Fruit fly (Drosophila melanogaster) whole organism, embryonic: Measurements from ENCODE around the gene Polr1C.
A peak's percentile ranks its signal among the peaks of the same experiment; 100 is the strongest.

ENCODE experiments used
- Antp ChIP-seq: fragments of 200-800 bp; sonication (Bioruptor generic); optimal IDR thresholded peaks from 3 replicates; lab custom pipeline; 2016; ENCODE audit warnings: missing biosample characterization, missing genetic modification characterization
- Awh ChIP-seq: fragments of 200-800 bp; sonication (Bioruptor generic); IDR thresholded peaks from 2 replicates; pipeline ENCODE4, ENCODE4 v1.3.6; 2022; ENCODE audit warnings: missing biosample characterization, missing genetic modification characterization
- CG10147 ChIP-seq: fragments of 200-800 bp; sonication (Bioruptor generic); optimal IDR thresholded peaks from 2 replicates; lab custom pipeline; 2019; ENCODE audit warnings: missing biosample characterization, mild to moderate bottlenecking, missing genetic modification characterization, moderate library complexity
- CG10543 ChIP-seq: fragments of 200-800 bp; sonication (Bioruptor generic); optimal IDR thresholded peaks from 3 replicates; lab custom pipeline; 2017; ENCODE audit warnings: missing biosample characterization, mild to moderate bottlenecking, missing genetic modification characterization, moderate library complexity
- CG11398 ChIP-seq: fragments of 200-800 bp; sonication (Bioruptor generic); optimal IDR thresholded peaks from 2 replicates; lab custom pipeline; 2016; ENCODE audit warnings: missing biosample characterization, missing genetic modification characterization
- CG11696 ChIP-seq: fragments of 200-800 bp; sonication (Bioruptor generic); IDR thresholded peaks from 2 replicates; pipeline ENCODE4 v1.3.6; 2022; ENCODE audit warnings: missing biosample characterization, missing genetic modification characterization
- CG12769 ChIP-seq: fragments of 200-800 bp; sonication (Bioruptor generic); optimal IDR thresholded peaks from 2 replicates; lab custom pipeline; 2019; ENCODE audit warnings: missing biosample characterization, mild to moderate bottlenecking, missing genetic modification characterization, moderate library complexity
- CG15073 ChIP-seq: fragments of 200-800 bp; sonication (Bioruptor generic); optimal IDR thresholded peaks from 2 replicates; lab custom pipeline; 2016; ENCODE audit warnings: missing biosample characterization, missing genetic modification characterization
- CG1647 ChIP-seq: fragments of 200-800 bp; sonication (Bioruptor generic); optimal IDR thresholded peaks from 3 replicates; lab custom pipeline; 2016; ENCODE audit warnings: missing biosample characterization, missing genetic modification characterization
- CG17328 ChIP-seq: fragments of 200-800 bp; sonication (Bioruptor generic); IDR thresholded peaks from 2 replicates; pipeline ENCODE4 v1.3.6; 2022; ENCODE audit warnings: missing biosample characterization, missing genetic modification characterization
- CG18011 ChIP-seq: fragments of 200-800 bp; sonication (Bioruptor generic); optimal IDR thresholded peaks from 2 replicates; lab custom pipeline; 2017; ENCODE audit warnings: missing biosample characterization, missing genetic modification characterization, mild to moderate bottlenecking, moderate library complexity, missing genotype
- CG18476 ChIP-seq: fragments of 200-800 bp; sonication (Bioruptor generic); optimal IDR thresholded peaks from 2 replicates; lab custom pipeline; 2016; ENCODE audit warnings: missing biosample characterization, mild to moderate bottlenecking, missing genetic modification characterization
- CG18599 ChIP-seq: fragments of 200-800 bp; sonication (Bioruptor generic); optimal IDR thresholded peaks from 3 replicates; lab custom pipeline; 2017; ENCODE audit warnings: missing biosample characterization, missing genetic modification characterization, mild to moderate bottlenecking, moderate library complexity, missing genetic modification reagents
- CG2875 ChIP-seq: fragments of 200-800 bp; sonication (Bioruptor generic); optimal IDR thresholded peaks from 2 replicates; lab custom pipeline; 2017; ENCODE audit warnings: missing biosample characterization, mild to moderate bottlenecking, missing genetic modification characterization, missing genetic modification reagents
- CG31365 ChIP-seq: fragments of 200-800 bp; sonication (Bioruptor generic); optimal IDR thresholded peaks from 2 replicates; lab custom pipeline; 2018; ENCODE audit warnings: missing biosample characterization, mild to moderate bottlenecking, missing genetic modification characterization
- CG31388 ChIP-seq: fragments of 200-800 bp; sonication (Bioruptor generic); optimal IDR thresholded peaks from 2 replicates; lab custom pipeline; 2016; ENCODE audit warnings: missing biosample characterization, missing genetic modification characterization
- CG33557 ChIP-seq: fragments of 200-800 bp; sonication (Bioruptor generic); optimal IDR thresholded peaks from 2 replicates; lab custom pipeline; 2019; ENCODE audit warnings: missing biosample characterization, mild to moderate bottlenecking, missing genetic modification characterization, moderate library complexity
- CG4360 ChIP-seq: fragments of 200-800 bp; sonication (Bioruptor generic); IDR thresholded peaks from 2 replicates; pipeline ENCODE4 v1.3.6; 2022; ENCODE audit warnings: missing biosample characterization, missing genetic modification characterization
- CG4854 ChIP-seq: fragments of 200-800 bp; sonication (Bioruptor generic); optimal IDR thresholded peaks from 2 replicates; lab custom pipeline; 2016; ENCODE audit warnings: missing biosample characterization, missing genetic modification characterization, inconsistent platforms
- CG8281 ChIP-seq: fragments of 200-800 bp; sonication (Bioruptor generic); optimal IDR thresholded peaks from 2 replicates; lab custom pipeline; 2018; ENCODE audit warnings: missing biosample characterization, mild to moderate bottlenecking, missing genetic modification characterization, moderate library complexity
- CTCF ChIP-seq: fragments of 200-800 bp; sonication (Bioruptor generic); optimal IDR thresholded peaks from 2 replicates; lab custom pipeline; 2017; ENCODE audit warnings: missing biosample characterization, mild to moderate bottlenecking, missing genetic modification characterization, moderate library complexity
- Dip3 ChIP-seq: fragments of 200-800 bp; sonication (Bioruptor generic); optimal IDR thresholded peaks from 3 replicates; lab custom pipeline; 2016; ENCODE audit warnings: missing biosample characterization, missing genetic modification characterization
- Ets97D ChIP-seq: fragments of 200-800 bp; sonication (Bioruptor generic); optimal IDR thresholded peaks from 3 replicates; lab custom pipeline; 2016; ENCODE audit warnings: missing biosample characterization, missing genetic modification characterization
- Hey ChIP-seq: fragments of 200-800 bp; sonication (Bioruptor generic); optimal IDR thresholded peaks from 3 replicates; lab custom pipeline; 2018; ENCODE audit warnings: missing biosample characterization, mild to moderate bottlenecking, missing genetic modification characterization
- MTF-1 ChIP-seq: fragments of 200-800 bp; sonication (Bioruptor generic); optimal IDR thresholded peaks from 2 replicates; lab custom pipeline; 2018; ENCODE audit warnings: missing biosample characterization, mild to moderate bottlenecking, missing genetic modification characterization, borderline replicate concordance
- Nf-YB ChIP-seq: fragments of 200-800 bp; sonication (Bioruptor generic); optimal IDR thresholded peaks from 3 replicates; lab custom pipeline; 2019; ENCODE audit warnings: missing biosample characterization, mild to moderate bottlenecking, missing genetic modification characterization, moderate library complexity
- Pdp1 ChIP-seq, 2 experiments: fragments of 200-800 bp; sonication (Bioruptor generic); optimal IDR thresholded peaks; 3 replicates each; lab custom pipeline; 2016; ENCODE audit warnings: missing biosample characterization in 2 of 2, missing genetic modification characterization in 2 of 2, mild to moderate bottlenecking in 1 of 2, moderate library complexity in 1 of 2
- Side ChIP-seq: fragments of 200-800 bp; sonication (Bioruptor generic); optimal IDR thresholded peaks from 2 replicates; lab custom pipeline; 2016; ENCODE audit warnings: missing biosample characterization, missing genetic modification characterization
- Ssrp ChIP-seq: fragments of 200-800 bp; sonication (Bioruptor generic); optimal IDR thresholded peaks from 2 replicates; lab custom pipeline; 2018; ENCODE audit warnings: missing biosample characterization, mild to moderate bottlenecking, missing genetic modification characterization, moderate library complexity
- Trl ChIP-seq, 3 experiments: fragments of >200 bp in 2 of 3; fragments of 200-800 bp in 1 of 3; sonication (Bioruptor generic) in 1 of 3; optimal IDR thresholded peaks; 2 replicates in 1 of 3; 3 replicates in 2 of 3; lab custom pipeline; 2016 to 2017; ENCODE audit warnings: missing biosample characterization in 1 of 3, missing genetic modification characterization in 1 of 3
- bbx ChIP-seq: fragments of 200-800 bp; sonication (Bioruptor generic); IDR thresholded peaks from 2 replicates; pipeline ENCODE4 v1.3.6; 2022; ENCODE audit warnings: missing biosample characterization, missing genetic modification characterization; ENCODE audit not compliant: partially characterized antibody
- bigmax ChIP-seq: fragments of 200-800 bp; sonication (Bioruptor generic); optimal IDR thresholded peaks from 2 replicates; lab custom pipeline; 2018; ENCODE audit warnings: missing biosample characterization, mild to moderate bottlenecking, missing genetic modification characterization
- chinmo ChIP-seq: fragments of 200-800 bp; sonication (Bioruptor generic); IDR thresholded peaks from 4 replicates; pipeline ENCODE4 v1.3.6; 2022; ENCODE audit warnings: missing biosample characterization, missing genetic modification characterization; ENCODE audit not compliant: partially characterized antibody
- corto ChIP-seq: fragments of 200-800 bp; sonication (Bioruptor generic); optimal IDR thresholded peaks from 2 replicates; lab custom pipeline; 2016; ENCODE audit warnings: missing biosample characterization, mild to moderate bottlenecking, missing genetic modification characterization, moderate library complexity
- dpn ChIP-seq, 2 experiments: fragments of 200-800 bp; sonication (Bioruptor generic); optimal IDR thresholded peaks; 3 replicates each; lab custom pipeline; 2016; ENCODE audit warnings: missing biosample characterization in 2 of 2, missing genetic modification characterization in 2 of 2
- fd102C ChIP-seq: fragments of 200-800 bp; sonication (Bioruptor generic); optimal IDR thresholded peaks from 2 replicates; lab custom pipeline; 2018; ENCODE audit warnings: missing biosample characterization, mild to moderate bottlenecking, missing genetic modification characterization, moderate library complexity
- hb ChIP-seq: fragments of 200-800 bp; sonication (Bioruptor generic); IDR thresholded peaks from 3 replicates; pipeline ENCODE4 v1.3.6; 2022; ENCODE audit warnings: missing biosample characterization, missing genetic modification characterization; ENCODE audit not compliant: partially characterized antibody
- hkb ChIP-seq, 2 experiments: fragments of 200-800 bp in 1 of 2; fragments of >200 bp in 1 of 2; sonication (Bioruptor generic) in 1 of 2; IDR thresholded peaks in 1 of 2; optimal IDR thresholded peaks in 1 of 2; 2 replicates each; pipeline versions ENCODE4 v1.3.6 to Lab custom; 2017 to 2022; ENCODE audit warnings: missing biosample characterization in 1 of 2, missing genetic modification characterization in 1 of 2
- ind ChIP-seq: fragments of 200-800 bp; sonication (Bioruptor generic); optimal IDR thresholded peaks from 3 replicates; lab custom pipeline; 2016; ENCODE audit warnings: missing biosample characterization, missing genetic modification characterization
- jumu ChIP-seq: fragments of 200-800 bp; sonication (Bioruptor generic); optimal IDR thresholded peaks from 3 replicates; lab custom pipeline; 2016; ENCODE audit warnings: missing biosample characterization, missing genetic modification characterization
- mam ChIP-seq: fragments of 200-800 bp; sonication (Bioruptor generic); optimal IDR thresholded peaks from 3 replicates; lab custom pipeline; 2016; ENCODE audit warnings: missing biosample characterization, missing genetic modification characterization
- nau ChIP-seq: fragments of 200-800 bp; sonication (Bioruptor generic); optimal IDR thresholded peaks from 3 replicates; lab custom pipeline; 2017; ENCODE audit warnings: missing biosample characterization, mild to moderate bottlenecking, missing genetic modification characterization, missing genetic modification reagents
- phol ChIP-seq: fragments of 200-800 bp; sonication (Bioruptor generic); optimal IDR thresholded peaks from 3 replicates; lab custom pipeline; 2018; ENCODE audit warnings: missing biosample characterization, mild to moderate bottlenecking, missing genetic modification characterization, moderate library complexity
- run ChIP-seq: fragments of 200-800 bp; sonication (Bioruptor generic); optimal IDR thresholded peaks from 3 replicates; lab custom pipeline; 2018; ENCODE audit warnings: missing biosample characterization, mild to moderate bottlenecking, missing genetic modification characterization
- sisA ChIP-seq: fragments of 200-800 bp; sonication (Bioruptor generic); IDR thresholded peaks from 2 replicates; pipeline ENCODE4 v1.3.6; 2022; ENCODE audit warnings: missing biosample characterization, missing genetic modification characterization
- toy ChIP-seq: fragments of 200-800 bp; sonication (Bioruptor generic); IDR thresholded peaks from 2 replicates; pipeline ENCODE4 v1.3.6; 2022; ENCODE audit warnings: missing biosample characterization, missing genetic modification characterization
- ttk ChIP-seq: fragments of 200-800 bp; sonication (Bioruptor generic); IDR thresholded peaks from 2 replicates; pipeline ENCODE4 v2.1.2; 2022; ENCODE audit warnings: missing biosample characterization, missing genetic modification characterization

The Polr1C gene

DNA sequence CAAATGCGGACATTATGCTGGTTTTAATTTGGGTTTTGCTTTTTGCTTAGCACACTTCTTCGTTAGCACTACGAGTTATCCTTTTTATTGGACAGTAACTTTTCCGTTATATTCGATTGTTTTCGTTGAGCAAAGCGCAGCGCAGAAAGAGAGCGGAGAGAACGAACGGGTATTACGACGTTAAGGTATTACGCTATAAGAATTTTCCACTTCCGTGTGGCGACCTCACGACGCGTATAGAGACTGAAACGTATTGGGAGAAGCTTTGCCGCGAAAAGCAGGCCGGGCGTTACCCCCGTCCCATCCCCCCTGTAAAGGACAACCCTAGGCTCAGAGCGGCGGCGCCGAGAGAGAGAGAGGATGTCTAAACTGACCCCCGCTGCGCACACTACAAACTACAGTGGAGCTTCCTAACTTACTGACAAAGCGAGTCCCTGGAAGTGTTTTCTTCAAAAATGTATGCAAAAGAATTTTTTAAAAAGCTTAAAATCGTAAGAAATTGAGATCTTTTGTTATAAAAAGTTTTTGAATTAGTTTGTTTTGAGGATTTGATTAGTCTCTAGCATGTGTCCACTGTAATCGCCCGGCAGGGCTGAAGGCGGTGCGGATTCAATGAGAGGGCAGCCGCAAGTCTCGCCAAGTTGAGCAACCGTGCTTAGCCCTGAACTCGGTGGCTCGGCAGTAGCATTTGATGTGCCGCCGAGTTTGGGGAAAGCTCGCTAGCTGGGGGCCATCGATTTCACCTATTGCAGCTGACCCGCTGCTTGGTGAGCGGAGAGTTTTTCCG lies 36.1 kb downstream of the Polr1C start (continued):
- TF ChIP-seq CG18476 (GFP tag; lab: Kevin White, UChicago) (peak; percentile 91), mam (peak; percentile 98), chinmo (GFP tag; lab: Robert Waterston, UW) (no peak), Side (GFP tag; lab: Kevin White, UChicago) (peak; percentile 95), run (tag; lab: Kevin White, UChicago) (peak; percentile 84), hkb (optimal IDR thresholded peaks at IDR 0.05; lab: Kevin White, UChicago) (no peak), hkb (GFP tag; IDR thresholded peaks at IDR 0.05; lab: Robert Waterston, UW) (peak; percentile 97), CG2875 (GFP tag; lab: Kevin White, UChicago) (peak; percentile 88), toy (GFP tag; lab: Robert Waterston, UW) (peak; percentile 82), Antp (GFP tag; lab: Kevin White, UChicago) (peak; percentile 97), phol (tag; lab: Kevin White, UChicago) (peak; percentile 90), CG4360 (peak; percentile 63), Ssrp (tag; lab: Kevin White, UChicago) (peak; percentile 89), CG11398 (GFP tag; lab: Kevin White, UChicago) (peak; percentile 91), ind (GFP tag; lab: Kevin White, UChicago) (peak; percentile 96), CTCF (GFP tag; lab: Kevin White, UChicago) (peak; percentile 33), CG4854 (GFP tag; lab: Kevin White, UChicago) (peak; percentile 91), sisA (peak; percentile 97), Dip3 (GFP tag; lab: Kevin White, UChicago) (peak; percentile 90), Nf-YB (GFP tag; lab: Kevin White, UChicago) (peak; percentile 75), hb (GFP tag; lab: Robert Waterston, UW) (no peak), CG10147 (peak; percentile 96), CG31388 (GFP tag; lab: Kevin White, UChicago) (peak; percentile 79), jumu (GFP tag; lab: Kevin White, UChicago) (peak; percentile 96), CG18599 (GFP tag; lab: Kevin White, UChicago) (peak; percentile 99), Pdp1 (GFP tag; optimal IDR thresholded peaks at IDR 0.05; lab: Kevin White, UChicago) (peak; percentile 94 to 96), CG17328 (peak; percentile 95), CG1647 (peak; percentile 92), CG33557 (peak; percentile 67), nau (peak; percentile 89), MTF-1 (GFP tag; lab: Kevin White, UChicago) (peak; percentile 76), Awh (GFP tag; lab: Robert Waterston, UW) (peak; percentile 96), bigmax (peak; percentile 56), corto (GFP tag; lab: Kevin White, UChicago) (peak; percentile 43), Trl (optimal IDR thresholded peaks at IDR 0.05; lab: Kevin White, UChicago) (peak; percentile 34 to 48), Trl (GFP tag; optimal IDR thresholded peaks at IDR 0.05; lab: Kevin White, UChicago) (peak; percentile 92), dpn (GFP tag; optimal IDR thresholded peaks at IDR 0.05; lab: Kevin White, UChicago) (peak; percentile 95 to 96), fd102C (GFP tag; lab: Kevin White, UChicago) (no peak), Hey (peak; percentile 80), CG12769 (peak; percentile 95), ttk (GFP tag; lab: Robert Waterston, UW) (peak; percentile 93), CG10543 (GFP tag; lab: Kevin White, UChicago) (peak; percentile 95), CG31365 (tag; lab: Kevin White, UChicago) (peak; percentile 81), CG8281 (tag; lab: Kevin White, UChicago) (peak; percentile 84), bbx (no peak), Ets97D (peak; percentile 82), CG18011 (GFP tag; lab: Kevin White, UChicago) (peak; percentile 82), CG11696 (GFP tag; lab: Robert Waterston, UW) (peak; percentile 85), CG15073 (GFP tag; lab: Kevin White, UChicago) (peak; percentile 74)
